Worm (Caenorhabditis elegans): ENCODE results near the gene scc-2.

Gene scc-2

ce11 chrII:283594-283993 lies 20.1 kb upstream of the scc-2 start, which contains the start of gene B0432.9:
Gene B0432.9, minus strand, starts transcription at chrII:283694.
- TF ChIP-seq nhr-10 (tag; optimal IDR thresholded peaks at IDR 0.05) (no peak), R02D3.7 (tag; optimal IDR thresholded peaks at IDR 0.05) (no peak), unc-39 (tag; optimal IDR thresholded peaks at IDR 0.05) (no peak), lin-13 (GFP tag; optimal IDR thresholded peaks at IDR 0.05) (no peak)

ce11 chrII:282483-282882 lies 19.0 kb upstream of the scc-2 start, which contains the start of gene trul-1:
Gene trul-1, minus strand, starts transcription at chrII:282583.
- TF ChIP-seq sma-9 (GFP tag; optimal IDR thresholded peaks at IDR 0.05) (no peak), sma-9 (tag; optimal IDR thresholded peaks at IDR 0.05) (no peak), unc-39 (tag; optimal IDR thresholded peaks at IDR 0.05) (no peak)

- TF ChIP-seq mdl-1 (tag; optimal IDR thresholded peaks at IDR 0.05): no peak
- TF ChIP-seq nhr-25 (tag; optimal IDR thresholded peaks at IDR 0.05): no peak
- TF ChIP-seq peb-1 (tag; optimal IDR thresholded peaks at IDR 0.05): no peak
- TF ChIP-seq gmeb-1 (tag; optimal IDR thresholded peaks at IDR 0.05): no peak
- no peak for TF ChIP-seq nhr-129 (tag; optimal IDR thresholded peaks at IDR 0.05)
- TF ChIP-seq C34F6.9 (tag; optimal IDR thresholded peaks at IDR 0.05): no peak
- no peak for TF ChIP-seq alr-1 (tag; optimal IDR thresholded peaks at IDR 0.05)
- no peak for TF ChIP-seq Y55F3AM.14 (GFP tag; optimal IDR thresholded peaks at IDR 0.05)
- no peak for TF ChIP-seq snpc-4 (tag; optimal IDR thresholded peaks at IDR 0.05)
- no peak for TF ChIP-seq elt-1 (tag; optimal IDR thresholded peaks at IDR 0.05)
- no peak for TF ChIP-seq dmd-4 (tag; optimal IDR thresholded peaks at IDR 0.05)
- no peak for TF ChIP-seq ceh-82 (tag; optimal IDR thresholded peaks at IDR 0.05)
- no peak for TF ChIP-seq unc-62 (GFP tag; optimal IDR thresholded peaks at IDR 0.05)
- TF ChIP-seq aly-2 (tag; optimal IDR thresholded peaks at IDR 0.05): no peak
- no peak for TF ChIP-seq egl-27 (tag; optimal IDR thresholded peaks at IDR 0.05)
- TF ChIP-seq lin-39 (tag; optimal IDR thresholded peaks at IDR 0.05): no peak
- no peak for TF ChIP-seq F13H6.1 (tag; optimal IDR thresholded peaks at IDR 0.05)
- no peak for TF ChIP-seq lin-13 (GFP tag; optimal IDR thresholded peaks at IDR 0.05)
Measured at ce11 chrII:278636-279035, 15.2 kb upstream of the scc-2 start, which contains the start of gene B0432.8. Gene B0432.8, minus strand, starts transcription at chrII:278736.

ce11 chrII:273872-274271 lies 10.4 kb upstream of the scc-2 start, which contains the start of gene B0432.7:
Gene B0432.7, minus strand, starts transcription at chrII:273972.
- TF ChIP-seq mab-5 (tag; optimal IDR thresholded peaks at IDR 0.05) (no peak), ztf-4 (tag; optimal IDR thresholded peaks at IDR 0.05) (no peak), mdl-1 (tag; optimal IDR thresholded peaks at IDR 0.05) (no peak), gmeb-1 (tag; optimal IDR thresholded peaks at IDR 0.05) (no peak), nhr-129 (tag; optimal IDR thresholded peaks at IDR 0.05) (no peak), aly-2 (tag; optimal IDR thresholded peaks at IDR 0.05) (no peak), lsy-2 (tag; optimal IDR thresholded peaks at IDR 0.05) (no peak), nhr-77 (tag; optimal IDR thresholded peaks at IDR 0.05) (no peak), sma-3 (GFP tag; optimal IDR thresholded peaks at IDR 0.05) (no peak), Y55F3AM.14 (GFP tag; optimal IDR thresholded peaks at IDR 0.05) (no peak), lin-13 (GFP tag; optimal IDR thresholded peaks at IDR 0.05) (no peak), fos-1 (tag; optimal IDR thresholded peaks at IDR 0.05) (no peak), blmp-1 (tag; optimal IDR thresholded peaks at IDR 0.05; ENCODE audit: insufficient read depth) (no peak)

- TF ChIP-seq nhr-21 (tag; optimal IDR thresholded peaks at IDR 0.05): no peak
- no peak for TF ChIP-seq nhr-11 (tag; optimal IDR thresholded peaks at IDR 0.05)
- no peak for TF ChIP-seq mdl-1 (tag; optimal IDR thresholded peaks at IDR 0.05)
- TF ChIP-seq nhr-23 (tag; optimal IDR thresholded peaks at IDR 0.05): no peak
- TF ChIP-seq dmd-4 (tag; optimal IDR thresholded peaks at IDR 0.05): no peak
- TF ChIP-seq zag-1 (tag; optimal IDR thresholded peaks at IDR 0.05): no peak
- TF ChIP-seq egl-27 (tag; optimal IDR thresholded peaks at IDR 0.05): no peak
- no peak for TF ChIP-seq Y55F3AM.14 (GFP tag; optimal IDR thresholded peaks at IDR 0.05)
- TF ChIP-seq ama-1 (optimal IDR thresholded peaks at IDR 0.05): no peak
- no peak for TF ChIP-seq nhr-10 (tag; optimal IDR thresholded peaks at IDR 0.05)
- TF ChIP-seq nhr-237 (tag; optimal IDR thresholded peaks at IDR 0.05): no peak
- TF ChIP-seq ZK546.5 (tag; optimal IDR thresholded peaks at IDR 0.05): no peak
- TF ChIP-seq sma-3 (GFP tag; optimal IDR thresholded peaks at IDR 0.05): no peak
- no peak for TF ChIP-seq elt-3 (tag; optimal IDR thresholded peaks at IDR 0.05)
Measured at ce11 chrII:264053-264452, 590 bp upstream of the scc-2 start, which contains the start of gene B0432.14. Gene B0432.14, plus strand, starts transcription at chrII:264353.
